Worm (Caenorhabditis elegans) whole organism, mixed stage, embryonic: Measurements from ENCODE around the gene selt-1.2.

ENCODE experiments used
- blmp-1 ChIP-seq: fragments of 150-350 bp; optimal IDR thresholded peaks from 2 replicates; lab custom pipeline; 2014; ENCODE audit warnings: missing biosample characterization, missing genetic modification characterization
- cnd-1 ChIP-seq: fragments of 200-800 bp; sonication (Bioruptor generic); optimal IDR thresholded peaks from 2 replicates; lab custom pipeline; 2018; ENCODE audit warnings: mild to moderate bottlenecking, missing genetic modification characterization, missing compliant biosample characterization
- elt-1 ChIP-seq: sonication (generic microtip); optimal IDR thresholded peaks from 2 replicates; lab custom pipeline; 2017; ENCODE audit warnings: missing genetic modification characterization, mild to moderate bottlenecking, missing compliant biosample characterization, antibody characterized with exemption, moderate library complexity, borderline replicate concordance; ENCODE audit not compliant: insufficient read depth
- elt-3 ChIP-seq: fragments of 150-350 bp; optimal IDR thresholded peaks from 2 replicates; lab custom pipeline; 2014; ENCODE audit warnings: missing biosample characterization, missing genetic modification characterization
- lin-13 ChIP-seq: fragments of 150-350 bp; optimal IDR thresholded peaks from 2 replicates; lab custom pipeline; 2014; ENCODE audit warnings: missing biosample characterization, missing genetic modification characterization
- mab-5 ChIP-seq: fragments of 150-350 bp; optimal IDR thresholded peaks from 2 replicates; lab custom pipeline; 2014; ENCODE audit warnings: missing biosample characterization, missing genetic modification characterization
- nhr-12 ChIP-seq: fragments of 150-350 bp; optimal IDR thresholded peaks from 2 replicates; lab custom pipeline; 2014; ENCODE audit warnings: missing biosample characterization, missing genetic modification characterization
- nhr-237 ChIP-seq: fragments of 150-350 bp; optimal IDR thresholded peaks from 2 replicates; lab custom pipeline; 2014; ENCODE audit warnings: missing biosample characterization, missing genetic modification characterization
- nhr-76 ChIP-seq: sonication (generic microtip); optimal IDR thresholded peaks from 2 replicates; lab custom pipeline; 2017; ENCODE audit warnings: missing biosample characterization, missing genetic modification characterization
- unc-120 ChIP-seq: sonication (generic microtip); optimal IDR thresholded peaks from 2 replicates; lab custom pipeline; 2017; ENCODE audit warnings: missing genetic modification characterization, missing compliant biosample characterization; ENCODE audit not compliant: poor library complexity, severe bottlenecking
- unc-39 ChIP-seq: fragments of 150-350 bp; optimal IDR thresholded peaks from 2 replicates; lab custom pipeline; 2014; ENCODE audit warnings: missing biosample characterization, missing genetic modification characterization
- ztf-11 ChIP-seq: fragments of 150-350 bp; optimal IDR thresholded peaks from 2 replicates; lab custom pipeline; 2014; ENCODE audit warnings: missing biosample characterization, missing genetic modification characterization

ce11 chrV:10730824-10731416 lies 16.2 kb downstream of the selt-1.2 start:
- no peak for TF ChIP-seq blmp-1 (tag; lab: Kevin White, UChicago)
- TF ChIP-seq nhr-12, result no peak
- TF ChIP-seq ztf-11 (tag; lab: Kevin White, UChicago), result no peak
- no peak for TF ChIP-seq cnd-1 (tag; lab: Kevin White, UChicago)
- TF ChIP-seq nhr-237 (tag; lab: Kevin White, UChicago), result no peak
- TF ChIP-seq elt-3, result no peak
- TF ChIP-seq unc-39 (tag; lab: Kevin White, UChicago), result no peak
- TF ChIP-seq nhr-76, result no peak
- no peak for TF ChIP-seq unc-120 (tag; lab: Kevin White, UChicago)
- TF ChIP-seq lin-13 (tag; lab: Kevin White, UChicago), result no peak
- TF ChIP-seq mab-5 (tag; lab: Kevin White, UChicago), result no peak
- no peak for TF ChIP-seq elt-1
